Worm (Caenorhabditis elegans) whole organism, early embryonic: ENCODE results near the gene B0462.5.

Source experiments
- F13C5.2 ChIP-seq: sonication (generic microtip); optimal IDR thresholded peaks from 2 replicates; lab custom pipeline; 2017; ENCODE audit warnings: mild to moderate bottlenecking, missing genetic modification characterization, inconsistent platforms, missing compliant biosample characterization
- ama-1 ChIP-seq: fragments of 150-350 bp; optimal IDR thresholded peaks from 2 replicates; lab custom pipeline; 2014
- ceh-36 ChIP-seq: sonication (generic microtip); optimal IDR thresholded peaks from 2 replicates; lab custom pipeline; 2016; ENCODE audit warnings: missing genetic modification characterization, inconsistent platforms, missing compliant biosample characterization
- flt-1 ChIP-seq: fragments of 200-800 bp; sonication (Bioruptor generic); IDR thresholded peaks from 2 replicates; pipeline ENCODE4 v1.3.6; 2022; ENCODE audit warnings: missing genetic modification characterization, missing compliant biosample characterization
- hnd-1 ChIP-seq: sonication (generic microtip); optimal IDR thresholded peaks from 2 replicates; lab custom pipeline; 2016; ENCODE audit warnings: missing genetic modification characterization, missing compliant biosample characterization
- pes-1 ChIP-seq: fragments of 200-800 bp; sonication (Bioruptor generic); IDR thresholded peaks from 2 replicates; pipeline ENCODE4 v1.3.6; 2022; ENCODE audit warnings: missing genetic modification reagents, missing genetic modification characterization, missing compliant biosample characterization
- scrt-1 ChIP-seq: fragments of 200-800 bp; sonication (Bioruptor generic); IDR thresholded peaks from 2 replicates; pipeline ENCODE4 v1.3.6; 2022; ENCODE audit warnings: missing genetic modification characterization, missing compliant biosample characterization
- tbx-37 ChIP-seq: fragments of 200-800 bp; sonication (Bioruptor generic); conservative IDR thresholded peaks from 2 replicates; pipeline ENCODE4 v1.3.6; 2022; ENCODE audit warnings: missing genetic modification reagents, missing genetic modification characterization, missing compliant biosample characterization

DNA sequence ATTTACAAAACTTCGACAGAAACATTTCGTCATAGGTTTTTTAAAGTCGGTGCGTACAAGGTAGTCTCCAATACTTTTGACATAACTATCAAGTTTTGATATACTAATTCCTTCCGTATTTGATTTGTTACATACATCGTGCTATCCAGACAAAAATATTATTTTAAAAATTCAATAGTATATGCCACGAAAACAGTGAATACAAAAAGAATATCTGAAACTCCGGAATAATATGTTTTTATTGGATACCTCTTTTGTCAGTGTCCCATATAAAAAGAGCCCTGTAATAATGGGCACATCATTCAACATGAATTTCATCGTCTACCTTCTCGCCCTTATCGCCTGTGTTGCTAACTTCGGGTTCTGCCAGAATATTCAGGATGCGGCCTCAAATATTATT, 30.8 kb downstream of the B0462.5 start, which contains the start of gene Y51A2A.12:
- TF ChIP-seq F13C5.2 (tag; lab: Kevin White, UChicago) (no peak), ceh-36 (tag; lab: Kevin White, UChicago) (no peak), flt-1 (GFP tag; lab: Robert Waterston, UW) (no peak), pes-1 (GFP tag; lab: Robert Waterston, UW) (no peak), ama-1 (no peak), hnd-1 (tag; lab: Kevin White, UChicago) (no peak), tbx-37 (no peak), scrt-1 (no peak)
